Worm (Caenorhabditis elegans): ENCODE measurements around the gene T01D1.7.

DNA sequence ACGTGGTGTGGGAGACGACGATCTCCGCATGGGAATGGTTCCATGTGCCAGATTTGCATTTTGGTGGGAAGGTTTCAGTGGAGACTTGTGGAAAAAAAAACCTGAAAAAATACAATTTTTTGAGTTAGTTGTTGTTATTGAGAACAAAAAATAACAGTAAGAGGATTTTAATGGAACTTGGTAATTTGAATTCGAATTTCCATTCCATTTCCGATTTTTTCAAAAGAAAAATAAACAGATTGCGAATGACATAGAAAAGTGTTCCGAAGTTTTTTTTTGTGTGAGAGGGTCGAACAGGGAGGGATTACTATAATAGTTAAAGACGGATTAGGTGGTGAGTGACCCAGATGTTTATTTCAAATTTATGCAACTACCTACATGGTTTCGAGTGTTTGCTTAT lies 5.4 kb upstream of the T01D1.7 start, which contains the start of gene T01D1.4:
- TF ChIP-seq bed-3 (GFP tag; optimal IDR thresholded peaks at IDR 0.05) (no peak), ces-1 (GFP tag; optimal IDR thresholded peaks at IDR 0.05) (no peak), lsy-2 (tag; optimal IDR thresholded peaks at IDR 0.05) (no peak)

All from whole organism, mixed stage, embryonic.